Fruit fly (Drosophila melanogaster) whole organism, embryonic: ENCODE data around the gene Nepl9.

Experiments
- Adf1 ChIP-seq: fragments of 200-800 bp; sonication (Bioruptor generic); IDR thresholded peaks from 2 replicates; pipeline ENCODE4 v1.3.6; 2022; ENCODE audit warnings: missing biosample characterization, missing genetic modification characterization
- B-H1 ChIP-seq: fragments of 200-800 bp; sonication (Bioruptor generic); IDR thresholded peaks from 3 replicates; pipeline ENCODE4 v1.3.6; 2022; ENCODE audit warnings: missing biosample characterization, missing genetic modification characterization
- Bgb ChIP-seq: fragments of 200-800 bp; sonication (Bioruptor generic); IDR thresholded peaks from 2 replicates; pipeline ENCODE4 v1.3.6; 2022; ENCODE audit warnings: missing biosample characterization, missing genetic modification characterization; ENCODE audit not compliant: partially characterized antibody
- CG10462 ChIP-seq: fragments of 200-800 bp; sonication (Bioruptor generic); optimal IDR thresholded peaks from 2 replicates; lab custom pipeline; 2016; ENCODE audit warnings: missing biosample characterization, missing genetic modification characterization
- CG13775 ChIP-seq: fragments of 200-800 bp; sonication (Bioruptor generic); optimal IDR thresholded peaks from 3 replicates; lab custom pipeline; 2017; ENCODE audit warnings: missing biosample characterization, mild to moderate bottlenecking, missing genetic modification characterization
- CG14667 ChIP-seq: fragments of 200-800 bp; sonication (Bioruptor generic); IDR thresholded peaks from 2 replicates; pipeline ENCODE4 v1.3.6; 2022; ENCODE audit warnings: missing biosample characterization, missing genetic modification characterization
- CG14860 ChIP-seq: fragments of 200-800 bp; sonication (Bioruptor generic); IDR thresholded peaks from 3 replicates; pipeline ENCODE4 v1.3.6; 2022; ENCODE audit warnings: missing biosample characterization, missing genetic modification characterization; ENCODE audit not compliant: partially characterized antibody
- CG16779 ChIP-seq: fragments of 200-800 bp; sonication (Bioruptor generic); IDR thresholded peaks from 2 replicates; pipeline ENCODE4 v1.3.6; 2022; ENCODE audit warnings: missing biosample characterization, missing genetic modification characterization
- CG30020 ChIP-seq: fragments of 200-800 bp; optimal IDR thresholded peaks from 2 replicates; lab custom pipeline; 2019; ENCODE audit warnings: missing biosample characterization, mild to moderate bottlenecking, missing genetic modification characterization, moderate library complexity
- CG34376 ChIP-seq: fragments of 200-800 bp; sonication (Bioruptor generic); optimal IDR thresholded peaks from 2 replicates; lab custom pipeline; 2018; ENCODE audit warnings: missing biosample characterization, mild to moderate bottlenecking, missing genetic modification characterization
- CG6654 ChIP-seq: fragments of 200-800 bp; sonication (Bioruptor generic); optimal IDR thresholded peaks from 2 replicates; lab custom pipeline; 2017; ENCODE audit warnings: missing biosample characterization, mild to moderate bottlenecking, missing genetic modification characterization
- CG7357 ChIP-seq: fragments of 200-800 bp; sonication (Bioruptor generic); IDR thresholded peaks from 3 replicates; pipeline ENCODE4 v1.3.6; 2022; ENCODE audit warnings: missing biosample characterization, missing genetic modification characterization
- CG8281 ChIP-seq: fragments of 200-800 bp; sonication (Bioruptor generic); optimal IDR thresholded peaks from 2 replicates; lab custom pipeline; 2018; ENCODE audit warnings: missing biosample characterization, mild to moderate bottlenecking, missing genetic modification characterization, moderate library complexity
- CG8478 ChIP-seq: fragments of >200 bp; optimal IDR thresholded peaks from 2 replicates; lab custom pipeline; 2018
- CG9727 ChIP-seq: fragments of 200-800 bp; sonication (Bioruptor generic); optimal IDR thresholded peaks from 3 replicates; lab custom pipeline; 2017; ENCODE audit warnings: missing biosample characterization, mild to moderate bottlenecking, missing genetic modification characterization
- CG9797 ChIP-seq: fragments of 200-800 bp; sonication (Bioruptor generic); optimal IDR thresholded peaks from 3 replicates; lab custom pipeline; 2018; ENCODE audit warnings: missing biosample characterization, mild to moderate bottlenecking, missing genetic modification characterization
- CG9817 ChIP-seq: fragments of 200-800 bp; sonication (Bioruptor generic); optimal IDR thresholded peaks from 2 replicates; lab custom pipeline; 2018; ENCODE audit warnings: missing biosample characterization, mild to moderate bottlenecking, missing genetic modification characterization, moderate library complexity
- CTCF ChIP-seq: fragments of 200-800 bp; sonication (Bioruptor generic); optimal IDR thresholded peaks from 2 replicates; lab custom pipeline; 2017; ENCODE audit warnings: missing biosample characterization, mild to moderate bottlenecking, missing genetic modification characterization, moderate library complexity
- Drgx ChIP-seq: fragments of 200-800 bp; sonication (Bioruptor generic); IDR thresholded peaks from 2 replicates; pipeline ENCODE4 v1.3.6; 2022; ENCODE audit warnings: missing biosample characterization, missing genetic modification characterization
- Gsc ChIP-seq: fragments of 200-800 bp; sonication (Bioruptor generic); IDR thresholded peaks from 2 replicates; pipeline ENCODE4 v1.3.6; 2022; ENCODE audit warnings: missing biosample characterization, missing genetic modification characterization
- H2.0 ChIP-seq: fragments of 200-800 bp; sonication (Bioruptor generic); IDR thresholded peaks from 2 replicates; pipeline ENCODE4 v1.3.6; 2022; ENCODE audit warnings: missing biosample characterization, missing genetic modification characterization
- HmgZ ChIP-seq: fragments of 200-800 bp; sonication (Bioruptor generic); optimal IDR thresholded peaks from 2 replicates; lab custom pipeline; 2018; ENCODE audit warnings: missing biosample characterization, mild to moderate bottlenecking, missing genetic modification characterization
- Hsf ChIP-seq: fragments of 200-800 bp; sonication (Bioruptor generic); optimal IDR thresholded peaks from 3 replicates; lab custom pipeline; 2016; ENCODE audit warnings: missing biosample characterization, missing genetic modification characterization
- Ptx1 ChIP-seq: fragments of 200-800 bp; sonication (Bioruptor generic); IDR thresholded peaks from 2 replicates; pipeline ENCODE4 v1.3.6; 2022; ENCODE audit warnings: missing biosample characterization, missing genetic modification characterization
- Six4 ChIP-seq: fragments of 200-800 bp; sonication (Bioruptor generic); optimal IDR thresholded peaks from 2 replicates; lab custom pipeline; 2016; ENCODE audit warnings: missing biosample characterization, missing genetic modification characterization
- Spps ChIP-seq: fragments of 200-800 bp; sonication (Bioruptor generic); optimal IDR thresholded peaks from 2 replicates; lab custom pipeline; 2018; ENCODE audit warnings: missing biosample characterization, mild to moderate bottlenecking, missing genetic modification characterization
- ap ChIP-seq: fragments of 200-800 bp; sonication (Bioruptor generic); IDR thresholded peaks from 2 replicates; pipeline ENCODE4 v1.3.6; 2022; ENCODE audit warnings: missing biosample characterization, missing genetic modification characterization
- ato ChIP-seq: fragments of 200-800 bp; sonication (Bioruptor generic); IDR thresholded peaks from 2 replicates; pipeline ENCODE4 v1.3.6; 2022; ENCODE audit warnings: missing biosample characterization, missing genetic modification characterization; ENCODE audit not compliant: partially characterized antibody
- az2 ChIP-seq: fragments of 200-800 bp; sonication (Bioruptor generic); optimal IDR thresholded peaks from 3 replicates; lab custom pipeline; 2016; ENCODE audit warnings: missing biosample characterization, missing genetic modification characterization
- bab2 ChIP-seq: fragments of 200-800 bp; sonication (Bioruptor generic); optimal IDR thresholded peaks from 2 replicates; lab custom pipeline; 2016; ENCODE audit warnings: missing biosample characterization, missing genetic modification characterization
- crol ChIP-seq: fragments of 200-800 bp; sonication (Bioruptor generic); IDR thresholded peaks from 2 replicates; pipeline ENCODE4 v1.3.6; 2022; ENCODE audit warnings: missing biosample characterization, missing genetic modification characterization
- dysf ChIP-seq: fragments of 200-800 bp; sonication (Bioruptor generic); IDR thresholded peaks from 3 replicates; pipeline ENCODE4 v1.3.6; 2022; ENCODE audit warnings: missing biosample characterization, missing genetic modification characterization
- fd102C ChIP-seq: fragments of 200-800 bp; sonication (Bioruptor generic); optimal IDR thresholded peaks from 2 replicates; lab custom pipeline; 2018; ENCODE audit warnings: missing biosample characterization, mild to moderate bottlenecking, missing genetic modification characterization, moderate library complexity
- hb ChIP-seq: fragments of 200-800 bp; sonication (Bioruptor generic); IDR thresholded peaks from 3 replicates; pipeline ENCODE4 v1.3.6; 2022; ENCODE audit warnings: missing biosample characterization, missing genetic modification characterization; ENCODE audit not compliant: partially characterized antibody
- hkb ChIP-seq, 2 experiments: fragments of 200-800 bp in 1 of 2; fragments of >200 bp in 1 of 2; sonication (Bioruptor generic) in 1 of 2; IDR thresholded peaks in 1 of 2; optimal IDR thresholded peaks in 1 of 2; 2 replicates each; pipeline versions ENCODE4 v1.3.6 to Lab custom; 2017 to 2022; ENCODE audit warnings: missing biosample characterization in 1 of 2, missing genetic modification characterization in 1 of 2
- inv ChIP-seq: fragments of 200-800 bp; sonication (Bioruptor generic); IDR thresholded peaks from 2 replicates; pipeline ENCODE4 v1.3.6; 2022; ENCODE audit warnings: missing biosample characterization, missing genetic modification characterization; ENCODE audit not compliant: partially characterized antibody
- luna ChIP-seq: fragments of 200-800 bp; sonication (Bioruptor generic); optimal IDR thresholded peaks from 2 replicates; lab custom pipeline; 2016; ENCODE audit warnings: missing biosample characterization, missing genetic modification characterization
- mam ChIP-seq: fragments of 200-800 bp; sonication (Bioruptor generic); optimal IDR thresholded peaks from 3 replicates; lab custom pipeline; 2016; ENCODE audit warnings: missing biosample characterization, missing genetic modification characterization
- pho ChIP-seq: fragments of 200-800 bp; sonication (Bioruptor generic); optimal IDR thresholded peaks from 2 replicates; lab custom pipeline; 2016; ENCODE audit warnings: missing biosample characterization, missing genetic modification characterization
- pnt ChIP-seq: fragments of 200-800 bp; sonication (Bioruptor generic); optimal IDR thresholded peaks from 3 replicates; lab custom pipeline; 2016; ENCODE audit warnings: missing biosample characterization, missing genetic modification characterization
- ranshi ChIP-seq: fragments of 200-800 bp; sonication (Bioruptor generic); IDR thresholded peaks from 2 replicates; pipeline ENCODE4 v1.3.6; 2022; ENCODE audit warnings: missing biosample characterization, missing genetic modification characterization
- row ChIP-seq: fragments of 200-800 bp; sonication (Bioruptor generic); IDR thresholded peaks from 3 replicates; pipeline ENCODE4 v1.3.6; 2022; ENCODE audit warnings: missing biosample characterization, missing genetic modification characterization
- salm ChIP-seq: fragments of 200-800 bp; sonication (Bioruptor generic); optimal IDR thresholded peaks from 2 replicates; lab custom pipeline; 2018; ENCODE audit warnings: missing biosample characterization, mild to moderate bottlenecking, missing genetic modification characterization
- sisA ChIP-seq: fragments of 200-800 bp; sonication (Bioruptor generic); IDR thresholded peaks from 2 replicates; pipeline ENCODE4 v1.3.6; 2022; ENCODE audit warnings: missing biosample characterization, missing genetic modification characterization
- tio ChIP-seq: fragments of 200-800 bp; sonication (Bioruptor generic); optimal IDR thresholded peaks from 2 replicates; lab custom pipeline; 2017; ENCODE audit warnings: missing biosample characterization, missing genetic modification characterization, inconsistent platforms
- tll ChIP-seq, 2 experiments: fragments of 200-800 bp in 1 of 2; fragments of >200 bp in 1 of 2; sonication (Bioruptor generic) in 1 of 2; optimal IDR thresholded peaks; 2 replicates each; lab custom pipeline; 2017 to 2019; ENCODE audit warnings: missing biosample characterization in 2 of 2, missing genetic modification characterization in 2 of 2, mild to moderate bottlenecking in 1 of 2, moderate library complexity in 1 of 2
- ttk ChIP-seq: fragments of 200-800 bp; sonication (Bioruptor generic); IDR thresholded peaks from 2 replicates; pipeline ENCODE4 v2.1.2; 2022; ENCODE audit warnings: missing biosample characterization, missing genetic modification characterization
- tup ChIP-seq: fragments of 200-800 bp; sonication (Bioruptor generic); optimal IDR thresholded peaks from 2 replicates; lab custom pipeline; 2016; ENCODE audit warnings: missing biosample characterization, mild to moderate bottlenecking, missing genetic modification characterization, moderate library complexity
- tx ChIP-seq: fragments of 200-800 bp; sonication (Bioruptor generic); optimal IDR thresholded peaks from 2 replicates; lab custom pipeline; 2016; ENCODE audit warnings: missing biosample characterization, missing genetic modification characterization
- z ChIP-seq: fragments of 200-800 bp; sonication (Bioruptor generic); IDR thresholded peaks from 3 replicates; pipeline ENCODE4 v1.3.6; 2022; ENCODE audit warnings: missing biosample characterization, missing genetic modification characterization
- zen ChIP-seq: fragments of 200-800 bp; sonication (Bioruptor generic); optimal IDR thresholded peaks from 3 replicates; lab custom pipeline; 2018; ENCODE audit warnings: missing biosample characterization, mild to moderate bottlenecking, missing genetic modification characterization, moderate library complexity

The Nepl9 gene

dm6 chr2L:16826872-16827506 lies 10.1 kb downstream of the Nepl9 start, which contains the start of gene AspRS-m (continued):
- TF ChIP-seq CG34376 (no peak), CG16779 (GFP tag; lab: Robert Waterston, UW) (no peak), Adf1 (peak; percentile 40), H2.0 (peak; percentile 20; the same call in 1 of the 2 replicates), HmgZ (tag; lab: Kevin White, UChicago) (peak; percentile 15), CG14860 (GFP tag; lab: Robert Waterston, UW) (peak; percentile 83), fd102C (GFP tag; lab: Kevin White, UChicago) (no peak), Ptx1 (GFP tag; lab: Robert Waterston, UW) (peak; percentile 33; the same call in 1 of the 2 replicates), hkb (optimal IDR thresholded peaks at IDR 0.05; lab: Kevin White, UChicago) (no peak), hkb (GFP tag; IDR thresholded peaks at IDR 0.05; lab: Robert Waterston, UW) (no peak), CTCF (GFP tag; lab: Kevin White, UChicago) (no peak), Six4 (GFP tag; lab: Kevin White, UChicago) (no peak), bab2 (GFP tag; lab: Kevin White, UChicago) (no peak), ranshi (GFP tag; lab: Robert Waterston, UW) (peak; percentile 27; the same call in 1 of the 2 replicates), CG9817 (tag; lab: Kevin White, UChicago) (peak; percentile 28), CG14667 (GFP tag; lab: Robert Waterston, UW) (no peak), CG9797 (GFP tag; lab: Kevin White, UChicago) (peak; percentile 59), hb (GFP tag; lab: Robert Waterston, UW) (peak; percentile 88), sisA (GFP tag; lab: Robert Waterston, UW) (peak; percentile 31; the same call in 1 of the 2 replicates), inv (GFP tag; lab: Robert Waterston, UW) (peak; percentile 88), ato (GFP tag; lab: Robert Waterston, UW) (peak; percentile 73), tx (no peak), z (GFP tag; lab: Robert Waterston, UW) (no peak), CG7357 (no peak), pnt (GFP tag; lab: Kevin White, UChicago) (no peak), Drgx (no peak), ap (no peak), CG10462 (no peak), CG9727 (GFP tag; lab: Kevin White, UChicago) (peak; percentile 13), luna (GFP tag; lab: Kevin White, UChicago) (no peak), ttk (GFP tag; lab: Robert Waterston, UW) (no peak), tup (GFP tag; lab: Kevin White, UChicago) (no peak), tll (GFP tag; optimal IDR thresholded peaks at IDR 0.05; lab: Kevin White, UChicago) (no peak), CG8281 (tag; lab: Kevin White, UChicago) (no peak), Spps (tag; lab: Kevin White, UChicago) (no peak), B-H1 (no peak), row (GFP tag; lab: Robert Waterston, UW) (peak; percentile 85), salm (tag; lab: Kevin White, UChicago) (no peak), az2 (peak; percentile 17), dysf (GFP tag; lab: Robert Waterston, UW) (no peak), Gsc (GFP tag; lab: Robert Waterston, UW) (no peak), crol (GFP tag; lab: Robert Waterston, UW) (no peak), CG13775 (GFP tag; lab: Kevin White, UChicago) (peak; percentile 20), Bgb (GFP tag; lab: Robert Waterston, UW) (peak; percentile 88), Hsf (peak; percentile 24), CG8478 (lab: Kevin White, UChicago) (peak; percentile 79), mam (GFP tag; lab: Kevin White, UChicago) (no peak), pho (peak; percentile 25), zen (tag; lab: Kevin White, UChicago) (peak; percentile 18), tio (GFP tag; lab: Kevin White, UChicago) (no peak), CG6654 (no peak), CG30020 (tag; lab: Kevin White, UChicago) (peak; percentile 11)
